Fruit fly (Drosophila melanogaster) whole organism, embryonic: ENCODE measurements around the gene CG13457.
A peak's percentile ranks its signal among the peaks of the same experiment; 100 is the strongest.

Source experiments
- ATbp ChIP-seq: fragments of 200-800 bp; sonication (Bioruptor generic); optimal IDR thresholded peaks from 2 replicates; lab custom pipeline; 2017; ENCODE audit warnings: missing biosample characterization, mild to moderate bottlenecking, missing genetic modification characterization, missing genetic modification reagents
- Adf1 ChIP-seq: fragments of 200-800 bp; sonication (Bioruptor generic); IDR thresholded peaks from 2 replicates; pipeline ENCODE4 v1.3.6; 2022; ENCODE audit warnings: missing biosample characterization, missing genetic modification characterization
- Asciz ChIP-seq: fragments of 200-800 bp; sonication (Bioruptor generic); optimal IDR thresholded peaks from 2 replicates; lab custom pipeline; 2017; ENCODE audit warnings: missing biosample characterization, mild to moderate bottlenecking, missing genetic modification characterization, missing genetic modification reagents
- CG10366 ChIP-seq: fragments of 200-800 bp; sonication (Bioruptor generic); IDR thresholded peaks from 2 replicates; pipeline ENCODE4 v1.3.6; 2022; ENCODE audit warnings: missing biosample characterization, missing genetic modification characterization
- CG10543 ChIP-seq: fragments of 200-800 bp; sonication (Bioruptor generic); optimal IDR thresholded peaks from 3 replicates; lab custom pipeline; 2017; ENCODE audit warnings: missing biosample characterization, mild to moderate bottlenecking, missing genetic modification characterization, moderate library complexity
- CG10959 ChIP-seq: fragments of 200-800 bp; sonication (Bioruptor generic); IDR thresholded peaks from 2 replicates; pipeline ENCODE4 v1.3.6; 2022; ENCODE audit warnings: missing biosample characterization, missing genetic modification characterization
- CG11723 ChIP-seq: fragments of 200-800 bp; sonication (Bioruptor generic); optimal IDR thresholded peaks from 2 replicates; lab custom pipeline; 2017; ENCODE audit warnings: missing biosample characterization, mild to moderate bottlenecking, missing genetic modification characterization
- CG1603 ChIP-seq: fragments of 200-800 bp; sonication (Bioruptor generic); optimal IDR thresholded peaks from 2 replicates; lab custom pipeline; 2019; ENCODE audit warnings: missing biosample characterization, mild to moderate bottlenecking, missing genetic modification characterization, moderate library complexity
- CG18011 ChIP-seq: fragments of 200-800 bp; sonication (Bioruptor generic); optimal IDR thresholded peaks from 2 replicates; lab custom pipeline; 2017; ENCODE audit warnings: missing biosample characterization, missing genetic modification characterization, mild to moderate bottlenecking, moderate library complexity, missing genotype
- CG2199 ChIP-seq: fragments of 200-800 bp; sonication (Bioruptor generic); IDR thresholded peaks from 3 replicates; pipeline ENCODE4 v1.3.6; 2022; ENCODE audit warnings: missing biosample characterization, missing genetic modification characterization
- CG32532 ChIP-seq: fragments of 200-800 bp; sonication (Bioruptor generic); IDR thresholded peaks from 2 replicates; pipeline ENCODE4 v1.3.6; 2022; ENCODE audit warnings: missing biosample characterization, missing genetic modification characterization
- CG43689 ChIP-seq: fragments of 200-800 bp; sonication (Bioruptor generic); IDR thresholded peaks from 2 replicates; pipeline ENCODE4 v1.3.6; 2022; ENCODE audit warnings: missing biosample characterization, missing genetic modification characterization
- CG4707 ChIP-seq: fragments of 200-800 bp; sonication (Bioruptor generic); optimal IDR thresholded peaks from 2 replicates; lab custom pipeline; 2018; ENCODE audit warnings: missing biosample characterization, mild to moderate bottlenecking, missing genetic modification characterization, moderate library complexity
- CG8478 ChIP-seq: fragments of >200 bp; optimal IDR thresholded peaks from 2 replicates; lab custom pipeline; 2018
- D ChIP-seq, 2 experiments: fragments of 200-800 bp in 1 of 2; fragments of >200 bp in 1 of 2; sonication (Bioruptor generic) in 1 of 2; optimal IDR thresholded peaks; 2 replicates in 1 of 2; 3 replicates in 1 of 2; lab custom pipeline; 2017; ENCODE audit warnings: mild to moderate bottlenecking in 1 of 2, missing biosample characterization in 1 of 2, missing genetic modification characterization in 1 of 2, missing genetic modification reagents in 1 of 2
- Dll ChIP-seq: fragments of 200-800 bp; sonication (Bioruptor generic); IDR thresholded peaks from 4 replicates; pipeline ENCODE4 v1.3.6; 2022; ENCODE audit warnings: missing biosample characterization, missing genetic modification characterization; ENCODE audit not compliant: partially characterized antibody
- H2.0 ChIP-seq: fragments of 200-800 bp; sonication (Bioruptor generic); IDR thresholded peaks from 2 replicates; pipeline ENCODE4 v1.3.6; 2022; ENCODE audit warnings: missing biosample characterization, missing genetic modification characterization
- HLH4C ChIP-seq: fragments of 200-800 bp; sonication (Bioruptor generic); IDR thresholded peaks from 3 replicates; pipeline ENCODE4 v1.3.6; 2022; ENCODE audit warnings: missing biosample characterization, missing genetic modification characterization; ENCODE audit not compliant: partially characterized antibody
- Hmx ChIP-seq: fragments of 200-800 bp; sonication (Bioruptor generic); optimal IDR thresholded peaks from 2 replicates; lab custom pipeline; 2016; ENCODE audit warnings: missing biosample characterization, missing genetic modification characterization
- MTF-1 ChIP-seq: fragments of 200-800 bp; sonication (Bioruptor generic); optimal IDR thresholded peaks from 2 replicates; lab custom pipeline; 2018; ENCODE audit warnings: missing biosample characterization, mild to moderate bottlenecking, missing genetic modification characterization, borderline replicate concordance
- Poxn ChIP-seq: fragments of 200-800 bp; sonication (Bioruptor generic); IDR thresholded peaks from 2 replicates; pipeline ENCODE4 v1.3.6; 2022; ENCODE audit warnings: missing biosample characterization, missing genetic modification characterization
- Scr ChIP-seq: fragments of 200-800 bp; sonication (Bioruptor generic); IDR thresholded peaks from 2 replicates; pipeline ENCODE4 v1.3.6; 2022; ENCODE audit warnings: missing biosample characterization, missing genetic modification characterization; ENCODE audit not compliant: partially characterized antibody
- ab ChIP-seq: fragments of 200-800 bp; sonication (Bioruptor generic); optimal IDR thresholded peaks from 2 replicates; lab custom pipeline; 2016; ENCODE audit warnings: missing biosample characterization, missing genetic modification characterization
- bsh ChIP-seq, 2 experiments: fragments of 200-800 bp; sonication (Bioruptor generic); optimal IDR thresholded peaks; 2 replicates each; lab custom pipeline; 2017 to 2018; ENCODE audit warnings: mild to moderate bottlenecking in 2 of 2, missing biosample characterization in 2 of 2, missing genetic modification characterization in 2 of 2, moderate library complexity in 1 of 2
- cg ChIP-seq: fragments of 200-800 bp; sonication (Bioruptor generic); optimal IDR thresholded peaks from 3 replicates; lab custom pipeline; 2019; ENCODE audit warnings: missing biosample characterization, mild to moderate bottlenecking, missing genetic modification characterization, moderate library complexity
- esg ChIP-seq: fragments of 200-800 bp; sonication (Bioruptor generic); conservative IDR thresholded peaks from 2 replicates; pipeline ENCODE4 v1.3.6; 2022; ENCODE audit warnings: missing biosample characterization, missing genetic modification characterization
- gfzf ChIP-seq: fragments of 200-800 bp; sonication (Bioruptor generic); optimal IDR thresholded peaks from 2 replicates; lab custom pipeline; 2016; ENCODE audit warnings: missing biosample characterization, mild to moderate bottlenecking, missing genetic modification characterization, moderate library complexity
- klu ChIP-seq: fragments of 200-800 bp; sonication (Bioruptor generic); IDR thresholded peaks from 2 replicates; pipeline ENCODE4 v1.3.6; 2022; ENCODE audit warnings: missing biosample characterization, missing genetic modification characterization
- oc ChIP-seq: fragments of 200-800 bp; sonication (Bioruptor generic); optimal IDR thresholded peaks from 2 replicates; lab custom pipeline; 2018; ENCODE audit warnings: missing biosample characterization, mild to moderate bottlenecking, missing genetic modification characterization, moderate library complexity
- pnt ChIP-seq: fragments of 200-800 bp; sonication (Bioruptor generic); optimal IDR thresholded peaks from 3 replicates; lab custom pipeline; 2016; ENCODE audit warnings: missing biosample characterization, missing genetic modification characterization
- pros ChIP-seq: fragments of 200-800 bp; sonication (Bioruptor generic); optimal IDR thresholded peaks from 3 replicates; lab custom pipeline; 2019; ENCODE audit warnings: missing biosample characterization, mild to moderate bottlenecking, missing genetic modification characterization, moderate library complexity
- sens ChIP-seq: fragments of 200-800 bp; sonication (Bioruptor generic); peaks from one replicate; lab custom pipeline; 2016; ENCODE audit warnings: missing biosample characterization, missing genetic modification characterization
- sim ChIP-seq: fragments of 200-800 bp; sonication (Bioruptor generic); IDR thresholded peaks from 2 replicates; pipeline ENCODE4 v1.3.6; 2022; ENCODE audit warnings: missing biosample characterization, missing genetic modification characterization
- sr ChIP-seq: fragments of 200-800 bp; sonication (Bioruptor generic); IDR thresholded peaks from 3 replicates; pipeline ENCODE4 v1.3.6; 2022; ENCODE audit warnings: missing biosample characterization, missing genetic modification characterization
- tgo ChIP-seq: fragments of 200-800 bp; sonication (Bioruptor generic); IDR thresholded peaks from 3 replicates; pipeline ENCODE4 v1.3.6; 2022; ENCODE audit warnings: missing biosample characterization, missing genetic modification characterization
- tna ChIP-seq: fragments of 200-800 bp; sonication (Bioruptor generic); IDR thresholded peaks from 2 replicates; pipeline ENCODE4 v1.3.6; 2022; ENCODE audit warnings: missing biosample characterization, missing genetic modification characterization; ENCODE audit not compliant: partially characterized antibody
- zfh2 ChIP-seq: fragments of 200-800 bp; sonication (Bioruptor generic); optimal IDR thresholded peaks from 2 replicates; lab custom pipeline; 2016; ENCODE audit warnings: missing biosample characterization, missing genetic modification characterization

The CG13457 gene

dm6 chr3L:15101639-15102413 is 29.4 kb downstream of the CG13457 start (continued):
- TF ChIP-seq gfzf (GFP tag; lab: Kevin White, UChicago) (no peak), tna (GFP tag; lab: Robert Waterston, UW) (no peak), Dll (no peak), CG1603 (tag; lab: Kevin White, UChicago) (peak; percentile 2), CG10959 (GFP tag; lab: Robert Waterston, UW) (no peak), CG2199 (GFP tag; lab: Robert Waterston, UW) (0 out of 3 replicates have a peak, but pooled peaks have one; percentile 47), sr (0 out of 3 replicates have a peak, but pooled peaks have one; percentile 3), bsh (GFP tag; optimal IDR thresholded peaks at IDR 0.05; lab: Kevin White, UChicago) (peak in 1 of 2 experiments; percentile 15), CG10366 (no peak), Scr (GFP tag; lab: Robert Waterston, UW) (no peak), pros (GFP tag; lab: Kevin White, UChicago) (peak; percentile 20), pnt (GFP tag; lab: Kevin White, UChicago) (no peak), klu (no peak), CG11723 (GFP tag; lab: Kevin White, UChicago) (no peak), tgo (no peak), MTF-1 (GFP tag; lab: Kevin White, UChicago) (no peak), CG10543 (GFP tag; lab: Kevin White, UChicago) (peak; percentile 2), CG32532 (no peak)

dm6 chr3L:15100983-15101382 is 30.2 kb downstream of the CG13457 start:
- TF ChIP-seq D (optimal IDR thresholded peaks at IDR 0.05; lab: Kevin White, UChicago) (peak; percentile 15), D (GFP tag; optimal IDR thresholded peaks at IDR 0.05; lab: Kevin White, UChicago) (no peak), CG18011 (GFP tag; lab: Kevin White, UChicago) (no peak), CG4707 (no peak), Poxn (GFP tag; lab: Robert Waterston, UW) (no peak), Hmx (GFP tag; lab: Kevin White, UChicago) (no peak), zfh2 (GFP tag; lab: Kevin White, UChicago) (no peak), cg (GFP tag; lab: Kevin White, UChicago) (peak; percentile 0), ab (GFP tag; lab: Kevin White, UChicago) (no peak), HLH4C (GFP tag; lab: Robert Waterston, UW) (no peak), ATbp (GFP tag; lab: Kevin White, UChicago) (no peak), esg (GFP tag; lab: Robert Waterston, UW) (no peak), sim (no peak), pnt (GFP tag; lab: Kevin White, UChicago) (no peak), Asciz (no peak), H2.0 (GFP tag; lab: Robert Waterston, UW) (no peak), CG43689 (GFP tag; lab: Robert Waterston, UW) (no peak), sens (GFP tag; lab: Kevin White, UChicago) (peak; percentile 56), CG8478 (lab: Kevin White, UChicago) (no peak), oc (tag; lab: Kevin White, UChicago) (peak; percentile 12), Adf1 (peak; percentile 52; the same call in 1 of the 2 replicates)
